Worm (Caenorhabditis elegans): ENCODE measurements around the gene T07G12.2.
A peak's percentile ranks its signal among the peaks of the same experiment; 100 is the strongest.

Gene T07G12.2

ce11 chrIV:10499948-10500356 lies 30.6 kb upstream of the T07G12.2 start:
- TF ChIP-seq egl-27 (tag; optimal IDR thresholded peaks at IDR 0.05), result no peak
- no peak for TF ChIP-seq mdl-1 (tag; optimal IDR thresholded peaks at IDR 0.05)
- peak; percentile 55 for TF ChIP-seq tbx-2 (tag; optimal IDR thresholded peaks at IDR 0.05)
- TF ChIP-seq ceh-82 (tag; optimal IDR thresholded peaks at IDR 0.05), result no peak
- TF ChIP-seq nhr-43 (tag; optimal IDR thresholded peaks at IDR 0.05; ENCODE audit: poor library complexity, severe bottlenecking), result no peak
- TF ChIP-seq nhr-11 (tag; optimal IDR thresholded peaks at IDR 0.05), result peak; percentile 71
- TF ChIP-seq nhr-67 (tag; optimal IDR thresholded peaks at IDR 0.05), result no peak
- TF ChIP-seq ceh-16 (tag; optimal IDR thresholded peaks at IDR 0.05), result no peak
- TF ChIP-seq lsy-12 (tag; optimal IDR thresholded peaks at IDR 0.05), result no peak
- no peak for TF ChIP-seq mml-1 (tag; optimal IDR thresholded peaks at IDR 0.05)
- peak; percentile 27 for TF ChIP-seq skn-1 (tag; optimal IDR thresholded peaks at IDR 0.05)
- no peak for TF ChIP-seq nhr-77 (tag; optimal IDR thresholded peaks at IDR 0.05)
- TF ChIP-seq ceh-9 (tag; optimal IDR thresholded peaks at IDR 0.05), result no peak
- TF ChIP-seq aly-2 (tag; optimal IDR thresholded peaks at IDR 0.05), result no peak
- no peak for TF ChIP-seq nhr-23 (tag; optimal IDR thresholded peaks at IDR 0.05)
- TF ChIP-seq ztf-11 (tag; optimal IDR thresholded peaks at IDR 0.05), result no peak
- peak; percentile 55 for TF ChIP-seq lin-15B (tag; optimal IDR thresholded peaks at IDR 0.05)
- TF ChIP-seq jun-1 (tag; optimal IDR thresholded peaks at IDR 0.05), result no peak
- peak; percentile 21 for TF ChIP-seq egl-5 (tag; optimal IDR thresholded peaks at IDR 0.05)
- no peak for TF ChIP-seq nhr-76 (tag; optimal IDR thresholded peaks at IDR 0.05)
- TF ChIP-seq elt-1 (tag; optimal IDR thresholded peaks at IDR 0.05), result no peak
- TF ChIP-seq nhr-237 (tag; optimal IDR thresholded peaks at IDR 0.05), result no peak
- TF ChIP-seq fkh-2 (tag; optimal IDR thresholded peaks at IDR 0.05), result no peak
- TF ChIP-seq snpc-4 (tag; optimal IDR thresholded peaks at IDR 0.05), result peak; percentile 2
- TF ChIP-seq sea-2 (GFP tag; optimal IDR thresholded peaks at IDR 0.05), result no peak
- TF ChIP-seq eor-1 (tag; optimal IDR thresholded peaks at IDR 0.05), result no peak
- TF ChIP-seq elt-2 (tag; optimal IDR thresholded peaks at IDR 0.05), result no peak
- peak; percentile 21 for TF ChIP-seq fos-1 (tag; optimal IDR thresholded peaks at IDR 0.05)
- peak; percentile 62 for TF ChIP-seq zag-1 (tag; optimal IDR thresholded peaks at IDR 0.05)
- no peak for TF ChIP-seq nhr-28 (tag; optimal IDR thresholded peaks at IDR 0.05)
- TF ChIP-seq ama-1 (optimal IDR thresholded peaks at IDR 0.05), result no peak
- no peak for TF ChIP-seq R02D3.7 (tag; optimal IDR thresholded peaks at IDR 0.05)
- TF ChIP-seq fkh-10 (GFP tag; optimal IDR thresholded peaks at IDR 0.05), result peak; percentile 58
- TF ChIP-seq daf-12 (tag; optimal IDR thresholded peaks at IDR 0.05), result no peak
- TF ChIP-seq nhr-25 (tag; optimal IDR thresholded peaks at IDR 0.05), result no peak
- no peak for TF ChIP-seq ztf-4 (tag; optimal IDR thresholded peaks at IDR 0.05)
- TF ChIP-seq pqm-1 (tag; optimal IDR thresholded peaks at IDR 0.05), result no peak
- TF ChIP-seq hmg-11 (tag; optimal IDR thresholded peaks at IDR 0.05), result peak; percentile 67
- peak; percentile 86 for TF ChIP-seq nfya-1 (tag; optimal IDR thresholded peaks at IDR 0.05; ENCODE audit: insufficient read depth)
- no peak for TF ChIP-seq elt-3 (tag; optimal IDR thresholded peaks at IDR 0.05)
- peak; percentile 88 for TF ChIP-seq lin-39 (tag; optimal IDR thresholded peaks at IDR 0.05)

ce11 chrIV:10500481-10500880 lies 30.0 kb upstream of the T07G12.2 start:
- TF ChIP-seq ceh-28 (tag; optimal IDR thresholded peaks at IDR 0.05) (no peak), daf-12 (tag; optimal IDR thresholded peaks at IDR 0.05) (no peak), hmg-11 (tag; optimal IDR thresholded peaks at IDR 0.05) (no peak), nhr-76 (tag; optimal IDR thresholded peaks at IDR 0.05) (no peak), ceh-16 (tag; optimal IDR thresholded peaks at IDR 0.05) (no peak), egl-27 (tag; optimal IDR thresholded peaks at IDR 0.05) (no peak), ztf-4 (tag; optimal IDR thresholded peaks at IDR 0.05) (no peak), ceh-9 (tag; optimal IDR thresholded peaks at IDR 0.05) (no peak), ama-1 (optimal IDR thresholded peaks at IDR 0.05) (no peak), aly-2 (tag; optimal IDR thresholded peaks at IDR 0.05) (no peak), fkh-10 (GFP tag; optimal IDR thresholded peaks at IDR 0.05) (no peak), unc-62 (GFP tag; optimal IDR thresholded peaks at IDR 0.05) (no peak), nhr-67 (tag; optimal IDR thresholded peaks at IDR 0.05) (no peak), unc-39 (tag; optimal IDR thresholded peaks at IDR 0.05) (no peak), elt-1 (tag; optimal IDR thresholded peaks at IDR 0.05) (no peak), elt-2 (tag; optimal IDR thresholded peaks at IDR 0.05) (no peak)
